Worm (Caenorhabditis elegans) whole organism, L2 larva: ENCODE data around the gene B0416.5.
A peak's percentile ranks its signal among the peaks of the same experiment; 100 is the strongest.

Experiments used
- blmp-1 ChIP-seq: sonication (generic microtip); optimal IDR thresholded peaks from 2 replicates; lab custom pipeline; 2017; ENCODE audit warnings: missing genetic modification characterization, mild to moderate bottlenecking, missing compliant biosample characterization, antibody characterized with exemption, moderate library complexity; ENCODE audit not compliant: insufficient read depth
- lin-39 ChIP-seq: fragments of 150-350 bp; optimal IDR thresholded peaks from 2 replicates; lab custom pipeline; 2014; ENCODE audit warnings: missing biosample characterization, missing genetic modification reagents, missing genetic modification characterization
- unc-55 ChIP-seq: fragments of 150-350 bp; sonication (generic microtip); optimal IDR thresholded peaks from 3 replicates; lab custom pipeline; 2014; ENCODE audit warnings: missing biosample characterization, missing genetic modification reagents, missing genetic modification characterization
- ztf-1 ChIP-seq: fragments of 200-800 bp; sonication (Bioruptor generic); conservative IDR thresholded peaks from 2 replicates; pipeline ENCODE4 v1.3.6; 2022; ENCODE audit warnings: missing genetic modification characterization, missing compliant biosample characterization

DNA sequence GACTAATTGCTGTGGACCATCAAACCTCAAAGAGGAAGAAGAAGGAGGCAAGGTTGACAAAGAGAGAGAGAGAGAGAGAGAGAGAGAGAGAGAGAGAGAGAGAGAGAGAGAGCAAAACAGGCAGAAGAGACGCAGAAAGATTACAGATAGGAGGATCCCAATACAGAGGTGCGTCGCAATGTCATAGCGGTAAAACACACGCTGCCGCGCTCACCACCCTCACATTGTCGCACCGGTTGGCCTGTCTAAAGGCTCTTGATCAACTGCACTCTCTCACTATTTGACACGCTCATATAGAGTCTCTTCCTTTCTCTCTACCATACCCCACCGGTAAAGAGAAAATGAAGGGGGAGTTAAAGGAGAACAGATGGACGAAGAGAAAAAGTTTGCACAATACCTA, 45.4 kb downstream of the B0416.5 start:
- TF ChIP-seq blmp-1 (tag; lab: Kevin White, UChicago) = peak; percentile 43
- no peak for TF ChIP-seq unc-55
- no peak for TF ChIP-seq ztf-1
- TF ChIP-seq lin-39 (tag; lab: Kevin White, UChicago) = no peak
